Worm (Caenorhabditis elegans) whole organism, L2 larva: ENCODE results near the gene sra-1.
A peak's percentile ranks its signal among the peaks of the same experiment; 100 is the strongest.

Experiments used
- F13H6.1 ChIP-seq: sonication (generic microtip); optimal IDR thresholded peaks from 2 replicates; lab custom pipeline; 2016; ENCODE audit warnings: missing genetic modification characterization, missing compliant biosample characterization
- R02D3.7 ChIP-seq: fragments of 150-350 bp; optimal IDR thresholded peaks from 2 replicates; lab custom pipeline; 2014; ENCODE audit warnings: missing biosample characterization, missing genetic modification characterization
- Y55F3AM.14 ChIP-seq: fragments of 200-800 bp; sonication (Bioruptor generic); optimal IDR thresholded peaks from 2 replicates; lab custom pipeline; 2018; ENCODE audit warnings: mild to moderate bottlenecking, missing genetic modification characterization, missing compliant biosample characterization
- alr-1 ChIP-seq: fragments of 150-350 bp; optimal IDR thresholded peaks from 2 replicates; lab custom pipeline; 2014; ENCODE audit warnings: missing biosample characterization, missing genetic modification characterization
- aly-2 ChIP-seq: fragments of 150-350 bp; optimal IDR thresholded peaks from 2 replicates; lab custom pipeline; 2014; ENCODE audit warnings: missing biosample characterization, missing genetic modification characterization
- ama-1 ChIP-seq: fragments of 150-350 bp; optimal IDR thresholded peaks from 2 replicates; lab custom pipeline; 2018; ENCODE audit warnings: inconsistent platforms
- blmp-1 ChIP-seq: sonication (generic microtip); optimal IDR thresholded peaks from 2 replicates; lab custom pipeline; 2017; ENCODE audit warnings: missing genetic modification characterization, mild to moderate bottlenecking, missing compliant biosample characterization, antibody characterized with exemption, moderate library complexity; ENCODE audit not compliant: insufficient read depth
- crh-2 ChIP-seq: sonication (generic microtip); optimal IDR thresholded peaks from 2 replicates; lab custom pipeline; 2017; ENCODE audit warnings: missing biosample characterization, missing genetic modification characterization
- dmd-4 ChIP-seq: sonication (generic microtip); optimal IDR thresholded peaks from 2 replicates; lab custom pipeline; 2017; ENCODE audit warnings: missing biosample characterization, missing genetic modification characterization
- egl-27 ChIP-seq: sonication (generic microtip); optimal IDR thresholded peaks from 3 replicates; lab custom pipeline; 2017; ENCODE audit warnings: missing biosample characterization, missing genetic modification reagents, missing genetic modification characterization
- elt-1 ChIP-seq: fragments of 150-350 bp; optimal IDR thresholded peaks from 2 replicates; lab custom pipeline; 2014; ENCODE audit warnings: missing biosample characterization, missing genetic modification characterization
- fos-1 ChIP-seq: fragments of 150-350 bp; optimal IDR thresholded peaks from 2 replicates; lab custom pipeline; 2014; ENCODE audit warnings: missing biosample characterization, missing genetic modification characterization
- lin-11 ChIP-seq: fragments of 150-350 bp; sonication (generic microtip); optimal IDR thresholded peaks from 2 replicates; lab custom pipeline; 2014; ENCODE audit warnings: missing biosample characterization, missing genetic modification characterization, inconsistent platforms, mixed read lengths
- lin-13 ChIP-seq: fragments of 150-350 bp; optimal IDR thresholded peaks from 2 replicates; lab custom pipeline; 2014; ENCODE audit warnings: missing biosample characterization, missing genetic modification reagents, missing genetic modification characterization
- lin-39 ChIP-seq: fragments of 150-350 bp; optimal IDR thresholded peaks from 2 replicates; lab custom pipeline; 2014; ENCODE audit warnings: missing biosample characterization, missing genetic modification reagents, missing genetic modification characterization
- mbf-1 ChIP-seq: sonication (generic microtip); optimal IDR thresholded peaks from 2 replicates; lab custom pipeline; 2017; ENCODE audit warnings: missing biosample characterization, missing genetic modification characterization
- nhr-10 ChIP-seq: sonication (generic microtip); optimal IDR thresholded peaks from 2 replicates; lab custom pipeline; 2017; ENCODE audit warnings: missing biosample characterization, missing genetic modification characterization
- nhr-11 ChIP-seq: fragments of 150-350 bp; optimal IDR thresholded peaks from 2 replicates; lab custom pipeline; 2014; ENCODE audit warnings: missing biosample characterization, missing genetic modification characterization
- nhr-12 ChIP-seq: fragments of 150-350 bp; optimal IDR thresholded peaks from 2 replicates; lab custom pipeline; 2014; ENCODE audit warnings: missing biosample characterization, missing genetic modification characterization
- nhr-129 ChIP-seq: fragments of 150-350 bp; optimal IDR thresholded peaks from 2 replicates; lab custom pipeline; 2014; ENCODE audit warnings: missing biosample characterization, missing genetic modification characterization
- nhr-21 ChIP-seq: fragments of 150-350 bp; optimal IDR thresholded peaks from 2 replicates; lab custom pipeline; 2014; ENCODE audit warnings: missing biosample characterization, missing genetic modification characterization
- nhr-237 ChIP-seq: fragments of 150-350 bp; optimal IDR thresholded peaks from 2 replicates; lab custom pipeline; 2014; ENCODE audit warnings: missing biosample characterization, missing genetic modification characterization
- nhr-25 ChIP-seq: fragments of 150-350 bp; sonication (generic microtip); optimal IDR thresholded peaks from 3 replicates; lab custom pipeline; 2014; ENCODE audit warnings: missing biosample characterization, missing genetic modification characterization
- nhr-6 ChIP-seq: fragments of 150-350 bp; optimal IDR thresholded peaks from 2 replicates; lab custom pipeline; 2014; ENCODE audit warnings: missing biosample characterization, missing genetic modification characterization
- peb-1 ChIP-seq: fragments of 150-350 bp; optimal IDR thresholded peaks from 2 replicates; lab custom pipeline; 2014; ENCODE audit warnings: missing biosample characterization, missing genetic modification characterization
- sem-4 ChIP-seq: fragments of 150-350 bp; optimal IDR thresholded peaks from 2 replicates; lab custom pipeline; 2014; ENCODE audit warnings: missing biosample characterization, missing genetic modification reagents, missing genetic modification characterization
- skn-1 ChIP-seq: sonication (generic microtip); optimal IDR thresholded peaks from 2 replicates; lab custom pipeline; 2017; ENCODE audit warnings: missing biosample characterization, missing genetic modification characterization
- sma-9 ChIP-seq, 2 experiments: fragments of 150-350 bp in 1 of 2; sonication (generic microtip) in 1 of 2; optimal IDR thresholded peaks; 2 replicates each; lab custom pipeline; 2014 to 2016; ENCODE audit warnings: missing genetic modification characterization in 2 of 2, mild to moderate bottlenecking in 1 of 2, missing biosample characterization in 1 of 2, missing compliant biosample characterization in 1 of 2, missing genetic modification reagents in 1 of 2, moderate library complexity in 1 of 2
- snpc-4 ChIP-seq: fragments of 150-350 bp; optimal IDR thresholded peaks from 2 replicates; lab custom pipeline; 2014; ENCODE audit warnings: missing biosample characterization, missing genetic modification characterization
- unc-39 ChIP-seq: fragments of 150-350 bp; optimal IDR thresholded peaks from 2 replicates; lab custom pipeline; 2014; ENCODE audit warnings: missing biosample characterization, missing genetic modification characterization
- zag-1 ChIP-seq: fragments of 150-350 bp; optimal IDR thresholded peaks from 2 replicates; lab custom pipeline; 2014; ENCODE audit warnings: missing biosample characterization, missing genetic modification characterization

sra-1 gene

DNA sequence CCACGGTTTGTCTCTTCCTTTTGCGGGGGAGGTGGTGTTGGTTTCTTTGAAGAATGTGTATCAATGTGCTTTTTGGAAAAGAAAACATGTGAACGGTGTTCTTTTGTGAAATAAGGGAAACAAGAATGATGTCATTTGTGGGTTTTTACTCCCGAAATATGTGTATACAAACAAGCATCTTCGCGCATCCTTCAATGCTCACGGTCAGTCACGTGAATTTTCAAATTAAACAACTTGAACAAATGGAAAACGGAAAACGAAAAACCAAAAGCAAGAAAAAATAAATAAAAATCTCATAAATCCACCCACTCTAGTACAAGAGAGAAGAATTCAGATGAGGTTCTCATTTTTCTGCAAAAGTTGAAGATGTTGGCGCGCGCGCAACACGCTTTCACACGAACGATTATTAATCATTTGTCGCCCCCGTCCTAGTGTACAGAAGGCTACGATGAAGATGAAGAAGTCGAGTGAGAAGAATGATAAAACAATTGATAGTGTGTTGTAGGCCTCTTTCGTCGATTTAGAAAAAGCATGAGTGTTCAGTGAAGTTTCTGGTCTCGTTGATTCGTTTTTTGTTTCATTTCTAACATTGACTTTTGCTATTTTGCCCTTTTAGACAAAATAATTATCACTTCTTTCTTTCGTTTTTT lies 36.3 kb downstream of the sra-1 start:
- peak; percentile 6 for TF ChIP-seq sma-9 (GFP tag; optimal IDR thresholded peaks at IDR 0.05; lab: Kevin White, UChicago)
- TF ChIP-seq sma-9 (tag; optimal IDR thresholded peaks at IDR 0.05; lab: Kevin White, UChicago) = no peak
- peak; percentile 7 for TF ChIP-seq fos-1
- peak; percentile 37 for TF ChIP-seq nhr-21 (tag; lab: Kevin White, UChicago)
- TF ChIP-seq lin-13 (GFP tag; lab: Kevin White, UChicago) = no peak
- TF ChIP-seq, all 48 proteins: peak for 3

DNA sequence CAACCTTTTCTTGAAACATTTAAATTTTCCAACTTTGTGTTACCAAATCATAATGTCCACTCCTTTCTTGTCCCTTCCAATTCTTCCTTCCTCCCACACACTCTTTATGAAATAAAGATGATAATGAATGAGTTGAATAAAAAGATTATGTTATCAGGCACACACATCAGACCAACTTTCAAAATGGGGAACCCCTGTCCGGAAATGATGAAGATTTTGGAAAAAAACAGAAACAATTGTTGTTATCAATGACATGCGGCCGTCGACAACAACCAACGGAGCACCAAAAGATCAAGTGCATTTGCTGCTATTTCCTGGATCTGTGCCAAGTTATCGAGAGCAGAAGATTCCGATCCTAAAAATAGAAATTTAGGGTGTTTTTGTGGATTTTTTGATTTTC lies 38.1 kb downstream of the sra-1 start:
- TF ChIP-seq nhr-237 (tag; lab: Kevin White, UChicago) (no peak), egl-27 (tag; lab: Kevin White, UChicago) (no peak), Y55F3AM.14 (no peak), fos-1 (peak; percentile 67), sma-9 (GFP tag; optimal IDR thresholded peaks at IDR 0.05; lab: Kevin White, UChicago) (peak; percentile 28), sma-9 (tag; optimal IDR thresholded peaks at IDR 0.05; lab: Kevin White, UChicago) (no peak), dmd-4 (tag; lab: Kevin White, UChicago) (no peak), mbf-1 (tag; lab: Kevin White, UChicago) (no peak), R02D3.7 (tag; lab: Kevin White, UChicago) (no peak), nhr-6 (tag; lab: Kevin White, UChicago) (no peak)

DNA sequence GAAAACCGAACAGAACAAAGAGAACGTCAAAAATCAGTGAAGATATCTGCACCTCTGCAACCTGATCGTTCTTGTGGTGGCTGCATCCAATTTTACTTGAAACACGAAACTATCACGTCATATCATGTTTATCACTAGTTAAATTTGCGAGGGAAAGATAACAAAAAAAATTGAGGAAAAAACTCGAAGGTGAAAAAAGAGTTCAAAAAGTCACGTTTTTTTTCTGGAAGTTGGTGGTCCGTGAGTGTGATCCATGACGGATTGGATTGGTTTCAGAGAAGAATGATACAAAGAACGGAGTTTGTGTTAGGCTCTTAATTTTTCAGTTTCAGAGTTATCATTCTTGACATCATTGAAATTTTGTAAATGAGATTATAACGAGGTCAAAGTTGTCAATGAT lies 38.9 kb downstream of the sra-1 start:
- TF ChIP-seq nhr-6 (tag; lab: Kevin White, UChicago) (no peak), elt-1 (tag; lab: Kevin White, UChicago) (no peak), nhr-25 (tag; lab: Kevin White, UChicago) (no peak), snpc-4 (tag; lab: Kevin White, UChicago) (no peak), zag-1 (tag; lab: Kevin White, UChicago) (no peak), Y55F3AM.14 (no peak), skn-1 (no peak), F13H6.1 (no peak), sem-4 (tag; lab: Kevin White, UChicago) (no peak), nhr-12 (tag; lab: Kevin White, UChicago) (no peak), R02D3.7 (tag; lab: Kevin White, UChicago) (no peak), aly-2 (tag; lab: Kevin White, UChicago) (no peak), nhr-129 (no peak), crh-2 (no peak), lin-39 (tag; lab: Kevin White, UChicago) (no peak), egl-27 (tag; lab: Kevin White, UChicago) (no peak), alr-1 (tag; lab: Kevin White, UChicago) (no peak), dmd-4 (tag; lab: Kevin White, UChicago) (no peak), fos-1 (no peak), unc-39 (no peak)

- TF ChIP-seq peb-1 (tag; lab: Kevin White, UChicago) (no peak), ama-1 (lab: Kevin White, UChicago) (no peak), nhr-129 (peak; percentile 27), sma-9 (GFP tag; optimal IDR thresholded peaks at IDR 0.05; lab: Kevin White, UChicago) (peak; percentile 41), sma-9 (tag; optimal IDR thresholded peaks at IDR 0.05; lab: Kevin White, UChicago) (no peak), F13H6.1 (peak; percentile 50)
Measured at ce11 chrII:9481427-9481826, 40.0 kb downstream of the sra-1 start.

- TF ChIP-seq ama-1 (lab: Kevin White, UChicago) = no peak
Measured at ce11 chrII:9480006-9480405, 41.5 kb downstream of the sra-1 start, which contains the start of gene T19H5.7. Gene T19H5.7, minus strand, starts transcription at chrII:9480106.

DNA sequence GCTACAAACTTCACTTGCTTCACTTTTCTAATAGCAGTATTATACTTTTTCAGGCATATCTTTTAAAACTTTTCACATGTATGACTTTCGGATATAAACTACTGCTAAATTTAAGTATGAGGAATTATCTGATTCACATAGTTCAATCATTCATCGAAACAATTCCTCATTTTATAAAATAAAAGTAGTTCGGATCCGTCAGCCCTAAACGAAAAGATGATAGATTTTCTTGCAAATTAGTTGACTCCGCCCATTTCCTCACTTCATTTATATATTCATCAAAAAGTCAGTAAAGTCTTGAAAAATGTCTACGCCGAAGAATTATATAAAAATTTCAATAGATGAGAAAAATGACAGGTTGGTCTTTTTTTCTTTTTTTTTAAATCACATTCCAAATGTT lies 43.9 kb downstream of the sra-1 start, which contains the start of gene chil-27:
Gene chil-27, plus strand, starts transcription at position 301 of the 400 bp plus-strand sequence.
- TF ChIP-seq nhr-10 (tag; lab: Kevin White, UChicago) (no peak), elt-1 (tag; lab: Kevin White, UChicago) (no peak), sem-4 (tag; lab: Kevin White, UChicago) (no peak), fos-1 (no peak), lin-39 (tag; lab: Kevin White, UChicago) (no peak), nhr-11 (tag; lab: Kevin White, UChicago) (no peak), nhr-237 (tag; lab: Kevin White, UChicago) (no peak), blmp-1 (no peak), lin-11 (tag; lab: Kevin White, UChicago) (no peak), F13H6.1 (no peak)
- TF ChIP-seq, all 48 proteins: peak for 0
